Worm (Caenorhabditis elegans) whole organism, mixed stage, embryonic: ENCODE data around the gene ttr-8.

ENCODE experiments used
- M03D4.4 ChIP-seq: sonication (generic microtip); optimal IDR thresholded peaks from 2 replicates; lab custom pipeline; 2017; ENCODE audit warnings: mild to moderate bottlenecking, missing genetic modification characterization, missing compliant biosample characterization
- bed-3 ChIP-seq: fragments of 200-800 bp; sonication (Bioruptor generic); optimal IDR thresholded peaks from 3 replicates; lab custom pipeline; 2018; ENCODE audit warnings: mild to moderate bottlenecking, missing genetic modification characterization, moderate library complexity, missing compliant biosample characterization
- blmp-1 ChIP-seq: fragments of 150-350 bp; optimal IDR thresholded peaks from 2 replicates; lab custom pipeline; 2014; ENCODE audit warnings: missing biosample characterization, missing genetic modification characterization
- ceh-83 ChIP-seq: fragments of 200-800 bp; sonication (Bioruptor generic); optimal IDR thresholded peaks from 2 replicates; lab custom pipeline; 2018; ENCODE audit warnings: mild to moderate bottlenecking, missing genetic modification characterization, missing compliant biosample characterization
- ces-1 ChIP-seq: fragments of 150-350 bp; optimal IDR thresholded peaks from 2 replicates; lab custom pipeline; 2014; ENCODE audit warnings: missing biosample characterization, missing genetic modification reagents, missing genetic modification characterization
- cnd-1 ChIP-seq: fragments of 200-800 bp; sonication (Bioruptor generic); optimal IDR thresholded peaks from 2 replicates; lab custom pipeline; 2018; ENCODE audit warnings: mild to moderate bottlenecking, missing genetic modification characterization, missing compliant biosample characterization
- elt-1 ChIP-seq: sonication (generic microtip); optimal IDR thresholded peaks from 2 replicates; lab custom pipeline; 2017; ENCODE audit warnings: missing genetic modification characterization, mild to moderate bottlenecking, missing compliant biosample characterization, antibody characterized with exemption, moderate library complexity, borderline replicate concordance; ENCODE audit not compliant: insufficient read depth
- elt-3 ChIP-seq: fragments of 150-350 bp; optimal IDR thresholded peaks from 2 replicates; lab custom pipeline; 2014; ENCODE audit warnings: missing biosample characterization, missing genetic modification characterization
- flh-1 ChIP-seq: fragments of 200-800 bp; sonication (Bioruptor generic); optimal IDR thresholded peaks from 2 replicates; lab custom pipeline; 2018; ENCODE audit warnings: mild to moderate bottlenecking, missing genetic modification characterization, moderate library complexity, missing compliant biosample characterization
- ham-2 ChIP-seq: fragments of 200-800 bp; sonication (Bioruptor generic); optimal IDR thresholded peaks from 2 replicates; lab custom pipeline; 2018; ENCODE audit warnings: mild to moderate bottlenecking, missing genetic modification characterization, missing compliant biosample characterization
- hlh-1 ChIP-seq: fragments of 150-350 bp; optimal IDR thresholded peaks from 2 replicates; lab custom pipeline; 2014; ENCODE audit warnings: missing biosample characterization, missing genetic modification reagents, missing genetic modification characterization
- lsy-2 ChIP-seq: fragments of 150-350 bp; optimal IDR thresholded peaks from 2 replicates; lab custom pipeline; 2014; ENCODE audit warnings: missing biosample characterization, missing genetic modification characterization
- mab-5 ChIP-seq: fragments of 150-350 bp; optimal IDR thresholded peaks from 2 replicates; lab custom pipeline; 2014; ENCODE audit warnings: missing biosample characterization, missing genetic modification characterization
- mep-1 ChIP-seq: fragments of 150-350 bp; optimal IDR thresholded peaks from 2 replicates; lab custom pipeline; 2017; ENCODE audit warnings: missing biosample characterization, missing genetic modification reagents, missing genetic modification characterization, inconsistent platforms
- mls-2 ChIP-seq: sonication (generic microtip); optimal IDR thresholded peaks from 2 replicates; lab custom pipeline; 2016; ENCODE audit warnings: mild to moderate bottlenecking, missing genetic modification characterization, moderate library complexity, missing compliant biosample characterization
- nhr-12 ChIP-seq: fragments of 150-350 bp; optimal IDR thresholded peaks from 2 replicates; lab custom pipeline; 2014; ENCODE audit warnings: missing biosample characterization, missing genetic modification characterization
- nhr-237 ChIP-seq: fragments of 150-350 bp; optimal IDR thresholded peaks from 2 replicates; lab custom pipeline; 2014; ENCODE audit warnings: missing biosample characterization, missing genetic modification characterization
- nhr-28 ChIP-seq: fragments of 150-350 bp; optimal IDR thresholded peaks from 2 replicates; lab custom pipeline; 2014; ENCODE audit warnings: missing biosample characterization, missing genetic modification characterization
- nhr-76 ChIP-seq: sonication (generic microtip); optimal IDR thresholded peaks from 2 replicates; lab custom pipeline; 2017; ENCODE audit warnings: missing biosample characterization, missing genetic modification characterization
- pha-4 ChIP-seq: fragments of 150-350 bp; optimal IDR thresholded peaks from 2 replicates; lab custom pipeline; 2018; ENCODE audit warnings: missing biosample characterization, missing genetic modification reagents, missing genetic modification characterization
- sem-2 ChIP-seq: fragments of 200-800 bp; sonication (Bioruptor generic); optimal IDR thresholded peaks from 2 replicates; lab custom pipeline; 2018; ENCODE audit warnings: mild to moderate bottlenecking, missing genetic modification characterization, missing compliant biosample characterization
- snpc-4 ChIP-seq: fragments of 150-350 bp; optimal IDR thresholded peaks from 2 replicates; lab custom pipeline; 2014; ENCODE audit warnings: missing biosample characterization, missing genetic modification characterization
- sptf-1 ChIP-seq: sonication (generic microtip); optimal IDR thresholded peaks from 2 replicates; lab custom pipeline; 2017; ENCODE audit warnings: mild to moderate bottlenecking, missing genetic modification characterization, moderate library complexity, missing compliant biosample characterization
- tbx-8 ChIP-seq: fragments of 200-800 bp; sonication (Bioruptor generic); optimal IDR thresholded peaks from 2 replicates; lab custom pipeline; 2018; ENCODE audit warnings: mild to moderate bottlenecking, missing genetic modification characterization, moderate library complexity, missing compliant biosample characterization
- unc-120 ChIP-seq: sonication (generic microtip); optimal IDR thresholded peaks from 2 replicates; lab custom pipeline; 2017; ENCODE audit warnings: missing genetic modification characterization, missing compliant biosample characterization; ENCODE audit not compliant: poor library complexity, severe bottlenecking
- unc-39 ChIP-seq: fragments of 150-350 bp; optimal IDR thresholded peaks from 2 replicates; lab custom pipeline; 2014; ENCODE audit warnings: missing biosample characterization, missing genetic modification characterization
- unc-62 ChIP-seq: fragments of 150-350 bp; optimal IDR thresholded peaks from 2 replicates; lab custom pipeline; 2014; ENCODE audit warnings: missing biosample characterization, missing genetic modification reagents, missing genetic modification characterization
- zip-8 ChIP-seq: fragments of 150-350 bp; optimal IDR thresholded peaks from 2 replicates; lab custom pipeline; 2014; ENCODE audit warnings: missing biosample characterization, missing genetic modification characterization
- ztf-11 ChIP-seq: fragments of 150-350 bp; optimal IDR thresholded peaks from 2 replicates; lab custom pipeline; 2014; ENCODE audit warnings: missing biosample characterization, missing genetic modification characterization

Gene ttr-8

DNA sequence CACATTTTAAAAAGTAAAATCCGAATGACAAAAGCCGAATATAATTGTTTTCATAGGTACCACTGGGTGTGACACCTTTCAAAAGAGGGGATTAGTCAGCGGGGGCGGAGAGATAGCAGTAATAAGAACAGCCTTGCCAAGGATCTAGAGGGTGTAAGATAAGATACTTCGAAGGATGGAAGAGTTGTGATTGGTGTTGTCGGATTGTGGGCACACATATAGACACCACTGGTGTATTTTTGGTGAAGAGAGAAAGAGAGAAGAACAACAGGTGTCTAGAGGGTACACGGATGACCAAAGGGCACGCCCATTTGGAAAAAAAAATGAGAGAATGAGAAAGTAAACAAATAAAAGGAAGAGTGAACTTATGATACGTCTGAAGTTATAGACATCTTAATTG, 20.0 kb downstream of the ttr-8 start:
- TF ChIP-seq unc-62, result peak; percentile 74
- TF ChIP-seq nhr-237 (tag; lab: Kevin White, UChicago), result no peak
- no peak for TF ChIP-seq sem-2 (GFP tag; lab: Kevin White, UChicago)
- TF ChIP-seq pha-4 (tag; lab: Kevin White, UChicago), result no peak
- TF ChIP-seq elt-1, result no peak
- no peak for TF ChIP-seq blmp-1 (tag; lab: Kevin White, UChicago)
- peak; percentile 93 for TF ChIP-seq hlh-1 (tag; lab: Kevin White, UChicago)
- peak; percentile 83 for TF ChIP-seq unc-120 (tag; lab: Kevin White, UChicago)
- no peak for TF ChIP-seq flh-1
- TF ChIP-seq nhr-76 (tag; lab: Kevin White, UChicago), result no peak
- TF ChIP-seq snpc-4 (tag; lab: Kevin White, UChicago), result no peak
- no peak for TF ChIP-seq mep-1 (tag; lab: Kevin White, UChicago)
- TF ChIP-seq unc-39 (tag; lab: Kevin White, UChicago), result no peak
- TF ChIP-seq, all 35 proteins: peak for 3

- TF ChIP-seq nhr-12 (tag; lab: Kevin White, UChicago) (no peak), hlh-1 (tag; lab: Kevin White, UChicago) (peak; percentile 71), unc-62 (peak; percentile 82), mab-5 (tag; lab: Kevin White, UChicago) (peak; percentile 61), M03D4.4 (tag; lab: Kevin White, UChicago) (no peak), sem-2 (GFP tag; lab: Kevin White, UChicago) (no peak), cnd-1 (tag; lab: Kevin White, UChicago) (no peak), unc-120 (tag; lab: Kevin White, UChicago) (peak; percentile 1), bed-3 (GFP tag; lab: Kevin White, UChicago) (no peak)
Measured at ce11 chrIII:7544211-7544610, 20.9 kb downstream of the ttr-8 start.

ce11 chrIII:7542037-7542436, 23.1 kb downstream of the ttr-8 start:
- TF ChIP-seq unc-120 (tag; lab: Kevin White, UChicago) (no peak), bed-3 (GFP tag; lab: Kevin White, UChicago) (no peak), nhr-76 (tag; lab: Kevin White, UChicago) (no peak), elt-3 (tag; lab: Kevin White, UChicago) (no peak), tbx-8 (no peak)

ce11 chrIII:7536559-7536958, 28.6 kb downstream of the ttr-8 start, which contains the start of gene lin-39:
TSS of gene lin-39 (minus strand) at chrIII:7536632.
- TF ChIP-seq ham-2 (no peak), unc-62 (peak; percentile 44)

- TF ChIP-seq lsy-2, result no peak
- no peak for TF ChIP-seq unc-39 (tag; lab: Kevin White, UChicago)
Measured at ce11 chrIII:7535347-7535746, 29.8 kb downstream of the ttr-8 start.

DNA sequence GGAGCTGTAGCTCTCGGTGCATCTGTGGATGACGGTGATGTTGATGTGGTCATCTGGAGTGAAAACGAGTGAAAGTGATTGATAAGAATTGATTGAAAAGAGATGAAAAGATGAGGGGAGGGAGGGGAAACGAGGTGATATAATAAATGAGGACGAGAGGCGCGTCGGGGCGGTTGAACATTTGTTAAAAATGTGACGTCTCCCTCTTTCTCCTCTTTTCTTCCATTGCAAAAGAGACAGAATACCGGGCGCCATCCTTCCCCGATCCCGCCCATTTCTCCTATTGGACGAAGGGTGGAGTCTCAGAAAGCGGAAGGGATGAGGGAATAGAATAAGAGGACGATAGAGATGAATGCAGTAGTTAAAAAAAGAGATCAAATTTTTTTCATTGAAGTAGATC, 30.5 kb downstream of the ttr-8 start:
- TF ChIP-seq hlh-1 (tag; lab: Kevin White, UChicago) (peak; percentile 45), unc-120 (tag; lab: Kevin White, UChicago) (peak; percentile 45), unc-62 (peak; percentile 82), mls-2 (tag; lab: Kevin White, UChicago) (no peak), lsy-2 (peak; percentile 29), pha-4 (tag; lab: Kevin White, UChicago) (no peak), nhr-12 (tag; lab: Kevin White, UChicago) (no peak), ceh-83 (GFP tag; lab: Kevin White, UChicago) (no peak), ces-1 (GFP tag; lab: Kevin White, UChicago) (no peak)

DNA sequence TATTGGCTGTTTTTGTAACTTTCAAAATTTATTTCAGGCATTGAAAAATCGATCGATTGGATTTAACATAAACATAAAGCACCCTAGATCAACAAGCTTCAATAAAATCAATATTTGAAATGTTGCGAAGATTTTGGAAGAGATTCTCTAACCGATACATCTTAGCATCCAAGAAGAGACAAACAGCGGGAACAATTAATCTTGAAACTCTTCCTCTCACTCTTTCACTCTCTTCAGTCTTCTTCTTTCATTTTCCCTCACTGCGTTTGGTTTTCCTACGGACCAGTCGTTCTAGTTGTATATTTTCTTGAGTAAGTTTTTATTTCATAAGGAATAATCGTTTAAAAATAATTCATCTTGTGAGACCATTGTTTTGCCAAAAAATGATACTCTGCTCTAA, 32.1 kb downstream of the ttr-8 start:
- TF ChIP-seq mab-5 (tag; lab: Kevin White, UChicago), result no peak
- TF ChIP-seq zip-8 (tag; lab: Kevin White, UChicago), result no peak
- TF ChIP-seq snpc-4 (tag; lab: Kevin White, UChicago), result no peak
- no peak for TF ChIP-seq M03D4.4 (tag; lab: Kevin White, UChicago)
- no peak for TF ChIP-seq nhr-28 (tag; lab: Kevin White, UChicago)
- no peak for TF ChIP-seq elt-1
- TF ChIP-seq ztf-11 (tag; lab: Kevin White, UChicago), result no peak
- TF ChIP-seq lsy-2, result no peak
- TF ChIP-seq ham-2, result no peak
- no peak for TF ChIP-seq nhr-237 (tag; lab: Kevin White, UChicago)
- TF ChIP-seq sptf-1, result no peak
